Worm (Caenorhabditis elegans) whole organism, L3 larva: ENCODE measurements around the gene T25F10.1.

ENCODE experiments used
- egl-27 ChIP-seq: sonication (generic microtip); optimal IDR thresholded peaks from 4 replicates; lab custom pipeline; 2017; ENCODE audit warnings: missing biosample characterization, missing genetic modification reagents, missing genetic modification characterization
- elt-2 ChIP-seq: sonication (generic microtip); optimal IDR thresholded peaks from 2 replicates; lab custom pipeline; 2016; ENCODE audit warnings: missing genetic modification reagents, mild to moderate bottlenecking, missing genetic modification characterization, missing compliant biosample characterization
- fos-1 ChIP-seq: fragments of 150-350 bp; optimal IDR thresholded peaks from 2 replicates; lab custom pipeline; 2014; ENCODE audit warnings: missing biosample characterization, missing genetic modification characterization
- nfya-1 ChIP-seq: sonication (generic microtip); optimal IDR thresholded peaks from 2 replicates; lab custom pipeline; 2017; ENCODE audit warnings: missing genetic modification characterization, mild to moderate bottlenecking, missing compliant biosample characterization, antibody characterized with exemption, moderate library complexity; ENCODE audit not compliant: insufficient read depth
- nhr-12 ChIP-seq: fragments of 150-350 bp; optimal IDR thresholded peaks from 2 replicates; lab custom pipeline; 2014; ENCODE audit warnings: missing biosample characterization, missing genetic modification characterization
- nhr-23 ChIP-seq: fragments of 150-350 bp; optimal IDR thresholded peaks from 2 replicates; lab custom pipeline; 2014; ENCODE audit warnings: missing biosample characterization, missing genetic modification reagents, missing genetic modification characterization
- nhr-237 ChIP-seq: fragments of 150-350 bp; optimal IDR thresholded peaks from 2 replicates; lab custom pipeline; 2014; ENCODE audit warnings: missing biosample characterization, missing genetic modification characterization
- snpc-4 ChIP-seq: fragments of 150-350 bp; optimal IDR thresholded peaks from 2 replicates; lab custom pipeline; 2014; ENCODE audit warnings: missing biosample characterization, missing genetic modification characterization
- unc-62 ChIP-seq: fragments of 150-350 bp; sonication (generic microtip); optimal IDR thresholded peaks from 4 replicates; lab custom pipeline; 2014; ENCODE audit warnings: missing biosample characterization, missing genetic modification reagents, missing genetic modification characterization
- ztf-4 ChIP-seq: fragments of 150-350 bp; optimal IDR thresholded peaks from 2 replicates; lab custom pipeline; 2014; ENCODE audit warnings: missing biosample characterization, missing genetic modification characterization

ce11 chrV:6796264-6796663, 28.0 kb downstream of the T25F10.1 start:
- TF ChIP-seq snpc-4 (tag; lab: Kevin White, UChicago) (no peak), nfya-1 (tag; lab: Kevin White, UChicago) (no peak), nhr-12 (tag; lab: Kevin White, UChicago) (no peak), ztf-4 (tag; lab: Kevin White, UChicago) (no peak), egl-27 (tag; lab: Kevin White, UChicago) (no peak), nhr-23 (no peak), unc-62 (GFP tag; lab: Kevin White, UChicago) (no peak), fos-1 (no peak), elt-2 (tag; lab: Kevin White, UChicago) (no peak), nhr-237 (tag; lab: Kevin White, UChicago) (no peak)
